Fruit fly (Drosophila melanogaster) whole organism, wandering third instar larva: ENCODE results near the gene CG8997.

ENCODE experiments used
- Abd-B ChIP-seq: fragments of >200 bp; optimal IDR thresholded peaks from 2 replicates; lab custom pipeline; 2017; ENCODE audit warnings: missing biosample characterization, missing genetic modification characterization
- CG32264 ChIP-seq: fragments of 200-800 bp; sonication (Bioruptor generic); optimal IDR thresholded peaks from 2 replicates; lab custom pipeline; 2016; ENCODE audit warnings: missing biosample characterization, missing genetic modification characterization
- CrebA ChIP-seq: fragments of 200-800 bp; sonication (Bioruptor generic); optimal IDR thresholded peaks from 2 replicates; lab custom pipeline; 2016; ENCODE audit warnings: missing biosample characterization, mild to moderate bottlenecking, missing genetic modification characterization, borderline replicate concordance
- GATAd ChIP-seq: sonication (Bioruptor generic); optimal IDR thresholded peaks from 2 replicates; lab custom pipeline; 2016; ENCODE audit warnings: missing biosample characterization, missing genetic modification characterization
- Hr78 ChIP-seq: fragments of >200 bp; optimal IDR thresholded peaks from 2 replicates; lab custom pipeline; 2017; ENCODE audit warnings: missing biosample characterization, missing genetic modification characterization
- Hr83 ChIP-seq: fragments of 200-300 bp; sonication (Bioruptor generic); optimal IDR thresholded peaks from 2 replicates; lab custom pipeline; 2016; ENCODE audit warnings: missing biosample characterization, mild to moderate bottlenecking, missing genetic modification characterization, moderate library complexity; ENCODE audit not compliant: poor library complexity, severe bottlenecking
- br ChIP-seq: fragments of 200-800 bp; sonication (Bioruptor generic); optimal IDR thresholded peaks from 2 replicates; lab custom pipeline; 2016; ENCODE audit warnings: missing biosample characterization, missing genetic modification characterization
- foxo ChIP-seq, 2 experiments: fragments of 200-800 bp; sonication (Bioruptor generic); optimal IDR thresholded peaks; 2 replicates in 1 of 2; 3 replicates in 1 of 2; lab custom pipeline; 2016 to 2017; ENCODE audit warnings: missing biosample characterization in 2 of 2, missing genetic modification characterization in 2 of 2
- lola ChIP-seq: fragments of >200 bp; optimal IDR thresholded peaks from 2 replicates; lab custom pipeline; 2017; ENCODE audit warnings: missing biosample characterization, missing genetic modification characterization
- psq ChIP-seq: fragments of 200-800 bp; sonication (Bioruptor generic); optimal IDR thresholded peaks from 3 replicates; lab custom pipeline; 2017; ENCODE audit warnings: missing biosample characterization, mild to moderate bottlenecking, missing genetic modification characterization, moderate library complexity
- rgr ChIP-seq: fragments of 200-800 bp; sonication (Bioruptor generic); optimal IDR thresholded peaks from 3 replicates; lab custom pipeline; 2016; ENCODE audit warnings: missing biosample characterization, mild to moderate bottlenecking, missing genetic modification characterization
- sv ChIP-seq: fragments of 200-800 bp; sonication (Bioruptor generic); optimal IDR thresholded peaks from 3 replicates; lab custom pipeline; 2016; ENCODE audit warnings: missing biosample characterization, missing genetic modification characterization
- tai ChIP-seq: sonication (Bioruptor generic); optimal IDR thresholded peaks from 2 replicates; lab custom pipeline; 2016; ENCODE audit warnings: missing biosample characterization, missing genetic modification characterization

- TF ChIP-seq Hr83 (no peak), foxo (GFP tag; optimal IDR thresholded peaks at IDR 0.05; lab: Kevin White, UChicago) (no peak), lola (GFP tag; lab: Kevin White, UChicago) (no peak), sv (GFP tag; lab: Kevin White, UChicago) (no peak), rgr (GFP tag; lab: Kevin White, UChicago) (no peak), GATAd (GFP tag; lab: Kevin White, UChicago) (no peak), CG32264 (GFP tag; lab: Kevin White, UChicago) (no peak), CrebA (GFP tag; lab: Kevin White, UChicago) (no peak), Hr78 (GFP tag; lab: Kevin White, UChicago) (no peak), Abd-B (GFP tag; lab: Kevin White, UChicago) (no peak), psq (GFP tag; lab: Kevin White, UChicago) (no peak), tai (GFP tag; lab: Kevin White, UChicago) (no peak), br (GFP tag; lab: Kevin White, UChicago) (no peak)
These were observed 40.0 kb downstream of the CG8997 start for dm6 chr2L:13805170-13805569.
